Worm (Caenorhabditis elegans) whole organism, L4/young adult: ENCODE data around the gene skr-9.

Experiments used
- W03F9.2 ChIP-seq: fragments of 150-350 bp; optimal IDR thresholded peaks from 2 replicates; lab custom pipeline; 2014; ENCODE audit warnings: missing biosample characterization, missing genetic modification characterization
- him-1 ChIP-seq: sonication (generic microtip); optimal IDR thresholded peaks from 2 replicates; lab custom pipeline; 2016; ENCODE audit warnings: missing genotype, missing genetic modification reagents, missing genetic modification characterization, missing compliant biosample characterization

DNA sequence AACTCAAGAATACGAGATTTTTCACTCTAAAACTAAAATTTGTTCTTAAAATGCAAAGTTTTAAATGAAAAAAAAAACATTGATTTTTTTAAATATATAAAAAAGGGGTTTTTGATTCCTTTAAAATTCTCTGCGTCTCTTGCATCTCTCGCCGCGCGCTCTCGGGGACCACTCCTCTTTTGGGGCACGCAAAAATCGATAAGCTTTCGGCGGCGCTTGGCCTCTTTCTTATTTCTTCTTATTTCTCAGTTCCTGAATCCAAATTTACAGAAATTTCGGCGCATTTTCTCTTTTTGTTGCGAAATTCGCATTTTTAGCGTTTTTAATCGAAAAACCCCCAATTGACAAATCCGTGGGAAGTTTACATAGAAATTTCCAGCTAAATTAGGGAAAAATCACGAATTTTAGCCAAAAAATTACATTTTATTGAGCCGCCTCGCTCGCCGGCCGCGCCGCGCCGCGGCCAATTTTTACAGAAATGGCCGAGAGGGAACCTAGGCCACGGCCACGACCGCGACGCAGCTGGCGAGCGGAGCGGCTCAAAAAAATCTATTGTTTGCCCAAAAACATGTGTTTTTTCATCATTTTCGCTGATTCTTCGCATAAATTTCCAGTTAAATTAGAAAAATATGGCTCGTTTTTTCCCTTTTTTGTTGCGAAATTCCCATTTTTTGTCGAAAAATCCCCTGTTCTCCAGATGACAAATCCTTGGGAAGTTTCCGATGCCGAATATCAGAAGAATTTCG is 44.2 kb upstream of the skr-9 start, which contains the start of gene itsn-1:
- TF ChIP-seq him-1, result no peak
- TF ChIP-seq W03F9.2 (tag; lab: Kevin White, UChicago), result no peak
